Worm (Caenorhabditis elegans): Measurements from ENCODE around the gene bre-5.

- TF ChIP-seq snpc-4 (tag; optimal IDR thresholded peaks at IDR 0.05) = no peak
- no peak for TF ChIP-seq hlh-1 (tag; optimal IDR thresholded peaks at IDR 0.05)
- TF ChIP-seq blmp-1 (tag; optimal IDR thresholded peaks at IDR 0.05) = no peak
- TF ChIP-seq unc-39 (tag; optimal IDR thresholded peaks at IDR 0.05) = no peak
- TF ChIP-seq lin-13 (tag; optimal IDR thresholded peaks at IDR 0.05) = no peak
- TF ChIP-seq nhr-28 (tag; optimal IDR thresholded peaks at IDR 0.05) = no peak
- TF ChIP-seq unc-62 (GFP tag; optimal IDR thresholded peaks at IDR 0.05) = no peak
- TF ChIP-seq ceh-43 (GFP tag; optimal IDR thresholded peaks at IDR 0.05) = no peak
- TF ChIP-seq sptf-1 (tag; optimal IDR thresholded peaks at IDR 0.05) = no peak
Observed at ce11 chrIV:12005090-12005770, 45.8 kb downstream of the bre-5 start.

Measured in whole organism, mixed stage, embryonic.